Worm (Caenorhabditis elegans) whole organism, young adult: ENCODE measurements around the gene srh-95.

ENCODE experiments used
- B0261.1 ChIP-seq: sonication (generic microtip); optimal IDR thresholded peaks from 2 replicates; lab custom pipeline; 2016; ENCODE audit warnings: mild to moderate bottlenecking, missing genetic modification characterization, moderate library complexity, missing compliant biosample characterization
- Y95B8A.8 ChIP-seq: fragments of 200-800 bp; sonication (Bioruptor generic); IDR thresholded peaks from 2 replicates; pipeline ENCODE4 v1.3.6; 2022; ENCODE audit warnings: missing genetic modification reagents, missing genetic modification characterization, missing compliant biosample characterization
- ccch-3 ChIP-seq: fragments of 200-800 bp; sonication (Bioruptor generic); optimal IDR thresholded peaks from 2 replicates; lab custom pipeline; 2018; ENCODE audit warnings: mild to moderate bottlenecking, missing genetic modification characterization, missing compliant biosample characterization
- him-1 ChIP-seq: sonication (generic microtip); optimal IDR thresholded peaks from 2 replicates; lab custom pipeline; 2016; ENCODE audit warnings: missing genotype, missing genetic modification reagents, missing genetic modification characterization, missing compliant biosample characterization
- hmg-1.2 ChIP-seq: fragments of 200-800 bp; sonication (Bioruptor generic); IDR thresholded peaks from 2 replicates; pipeline ENCODE4 v1.3.6; 2022; ENCODE audit warnings: missing genetic modification reagents, missing genetic modification characterization, missing compliant biosample characterization
- let-526 ChIP-seq: fragments of 200-800 bp; sonication (Bioruptor generic); IDR thresholded peaks from 2 replicates; pipeline ENCODE4 v1.3.6; 2022; ENCODE audit warnings: missing genetic modification reagents, missing genetic modification characterization, missing compliant biosample characterization
- nhr-27 ChIP-seq: fragments of 200-800 bp; sonication (Bioruptor generic); optimal IDR thresholded peaks from 2 replicates; lab custom pipeline; 2018; ENCODE audit warnings: mild to moderate bottlenecking, missing genetic modification characterization, moderate library complexity, missing compliant biosample characterization
- sea-2 ChIP-seq: fragments of 200-800 bp; sonication (Bioruptor generic); IDR thresholded peaks from 2 replicates; pipeline ENCODE4 v1.3.6; 2022; ENCODE audit warnings: missing genetic modification characterization, missing compliant biosample characterization
- snpc-4 ChIP-seq, 5 experiments: fragments of 150-350 bp in 1 of 5; sonication (generic microtip) in 4 of 5; optimal IDR thresholded peaks; 2 replicates each; lab custom pipeline; 2014 to 2018; ENCODE audit warnings: missing genetic modification characterization in 5 of 5, missing biosample characterization in 3 of 5, antibody characterized with exemption in 2 of 5, mild to moderate bottlenecking in 2 of 5, missing compliant biosample characterization in 2 of 5, missing genotype in 2 of 5, moderate library complexity in 2 of 5, missing genetic modification reagents in 1 of 5
- unc-62 ChIP-seq: fragments of 150-350 bp; optimal IDR thresholded peaks from 2 replicates; lab custom pipeline; 2014; ENCODE audit warnings: missing biosample characterization, missing genetic modification reagents, missing genetic modification characterization
- zfh-2 ChIP-seq: fragments of 200-800 bp; sonication (Bioruptor generic); conservative IDR thresholded peaks from 2 replicates; pipeline ENCODE4 v1.3.6; 2022; ENCODE audit warnings: missing genetic modification reagents, missing genetic modification characterization, missing compliant biosample characterization
- zim-3 ChIP-seq: sonication (generic microtip); optimal IDR thresholded peaks from 2 replicates; lab custom pipeline; 2017; ENCODE audit warnings: mild to moderate bottlenecking, missing genetic modification characterization, moderate library complexity, missing compliant biosample characterization
- ztf-3 ChIP-seq: fragments of 200-800 bp; sonication (Bioruptor generic); optimal IDR thresholded peaks from 2 replicates; lab custom pipeline; 2018; ENCODE audit warnings: mild to moderate bottlenecking, missing genetic modification characterization, missing compliant biosample characterization

- no peak for TF ChIP-seq ztf-3 (GFP tag; lab: Kevin White, UChicago)
- TF ChIP-seq snpc-4 (GFP tag; optimal IDR thresholded peaks at IDR 0.05; lab: Kevin White, UChicago), result no peak
- no peak for TF ChIP-seq snpc-4 (tag; optimal IDR thresholded peaks at IDR 0.05; lab: Kevin White, UChicago)
- TF ChIP-seq zfh-2 (GFP tag; lab: Robert Waterston, UW), result no peak
- no peak for TF ChIP-seq unc-62
- no peak for TF ChIP-seq let-526 (GFP tag; lab: Robert Waterston, UW)
- TF ChIP-seq zim-3 (tag; lab: Kevin White, UChicago), result no peak
- TF ChIP-seq hmg-1.2 (GFP tag; lab: Robert Waterston, UW), result no peak
- no peak for TF ChIP-seq B0261.1
- TF ChIP-seq sea-2 (GFP tag; lab: Robert Waterston, UW), result no peak
- no peak for TF ChIP-seq him-1 (tag; lab: Kevin White, UChicago)
- no peak for TF ChIP-seq nhr-27 (tag; lab: Kevin White, UChicago)
- TF ChIP-seq Y95B8A.8 (GFP tag; lab: Robert Waterston, UW), result no peak
- no peak for TF ChIP-seq ccch-3 (GFP tag; lab: Kevin White, UChicago)
These were observed 28.2 kb upstream of the srh-95 start, which contains the start of gene F11A5.15 for ce11 chrV:16218522-16218921.
